Worm (Caenorhabditis elegans) whole organism, dauer: ENCODE measurements around the gene lact-4.

Experiments used
- unc-62 ChIP-seq: sonication (generic microtip); optimal IDR thresholded peaks from 2 replicates; lab custom pipeline; 2017; ENCODE audit warnings: missing biosample characterization, missing genetic modification reagents, missing genetic modification characterization

The lact-4 gene

ce11 chrII:8480166-8480565, at the start of gene lact-4:
Gene lact-4 (minus strand): TSS chrII:8480478.
- no peak for TF ChIP-seq unc-62

ce11 chrII:8529176-8529698, 49.0 kb upstream of the lact-4 start:
- no peak for TF ChIP-seq unc-62

- no peak for TF ChIP-seq unc-62
Measured at ce11 chrII:8525133-8525736, 45.0 kb upstream of the lact-4 start, which contains the start of the genes prp-9 and mrps-18B. Gene prp-9 (minus strand): TSS chrII:8525396. Gene mrps-18B (plus strand): TSS chrII:8525681.

- no peak for TF ChIP-seq unc-62
Measured at ce11 chrII:8520625-8521024, 40.3 kb upstream of the lact-4 start, which contains the start of gene cht-2. Gene cht-2 (plus strand): TSS chrII:8520925.

- no peak for TF ChIP-seq unc-62
Measured at ce11 chrII:8518210-8518609, 37.9 kb upstream of the lact-4 start, which contains the start of gene T13H5.8. Gene T13H5.8 (plus strand): TSS chrII:8518510.

ce11 chrII:8516783-8517182, 36.5 kb upstream of the lact-4 start, which contains the start of gene rnh-2:
Gene rnh-2 (plus strand): TSS chrII:8517150.
- TF ChIP-seq unc-62: no peak

ce11 chrII:8515521-8515920, 35.2 kb upstream of the lact-4 start:
- no peak for TF ChIP-seq unc-62

- no peak for TF ChIP-seq unc-62
Measured at ce11 chrII:8514729-8515128, 34.5 kb upstream of the lact-4 start, which contains the start of gene ctg-2. Gene ctg-2 (plus strand): TSS chrII:8515054.

- TF ChIP-seq unc-62: no peak
Measured at ce11 chrII:8508956-8509355, 28.7 kb upstream of the lact-4 start, which contains the start of gene T13H5.1. Gene T13H5.1 (minus strand): TSS chrII:8509056.

ce11 chrII:8506759-8507158, 26.5 kb upstream of the lact-4 start:
- no peak for TF ChIP-seq unc-62

- no peak for TF ChIP-seq unc-62
Measured at ce11 chrII:8504074-8504724, 23.9 kb upstream of the lact-4 start.

ce11 chrII:8499021-8499420, 18.7 kb upstream of the lact-4 start:
- TF ChIP-seq unc-62: no peak

- no peak for TF ChIP-seq unc-62
Measured at ce11 chrII:8498173-8498572, 17.9 kb upstream of the lact-4 start.

ce11 chrII:8496184-8496583, 15.9 kb upstream of the lact-4 start:
- no peak for TF ChIP-seq unc-62

ce11 chrII:8494228-8494717, 14.0 kb upstream of the lact-4 start, which contains the start of gene M05D6.9:
Gene M05D6.9 (plus strand): TSS chrII:8494278.
- no peak for TF ChIP-seq unc-62

- no peak for TF ChIP-seq unc-62
Measured at ce11 chrII:8488123-8488522, 7.8 kb upstream of the lact-4 start.

- no peak for TF ChIP-seq unc-62
Measured at ce11 chrII:8485603-8486002, 5.3 kb upstream of the lact-4 start, which contains the start of gene gbh-2. Gene gbh-2 (plus strand): TSS chrII:8485879.
